Worm (Caenorhabditis elegans): ENCODE measurements around the gene T23F11.11.

ce11 chrIII:4647341-4647740 lies 24.1 kb downstream of the T23F11.11 start:
- TF ChIP-seq ets-4 (tag; optimal IDR thresholded peaks at IDR 0.05) (no peak), ama-1 (optimal IDR thresholded peaks at IDR 0.05) (no peak), zip-5 (tag; optimal IDR thresholded peaks at IDR 0.05) (no peak), hlh-15 (tag; optimal IDR thresholded peaks at IDR 0.05) (no peak), nhr-11 (tag; optimal IDR thresholded peaks at IDR 0.05) (no peak), pha-4 (tag; optimal IDR thresholded peaks at IDR 0.05) (no peak), ceh-9 (tag; optimal IDR thresholded peaks at IDR 0.05) (no peak), nfya-1 (tag; optimal IDR thresholded peaks at IDR 0.05) (no peak), tbx-7 (tag; optimal IDR thresholded peaks at IDR 0.05) (no peak), npax-4 (tag; optimal IDR thresholded peaks at IDR 0.05) (no peak)

Measured in whole organism, late embryonic.